Worm (Caenorhabditis elegans) whole organism, L1 larva: ENCODE measurements around the gene K06A4.7.

Source experiments
- dpl-1 ChIP-seq, 3 experiments: fragments of 150-350 bp in 2 of 3; sonication (generic microtip) in 1 of 3; optimal IDR thresholded peaks; 2 replicates each; lab custom pipeline; 2014 to 2017; ENCODE audit warnings: missing biosample characterization in 3 of 3, missing genetic modification characterization in 3 of 3, missing genetic modification reagents in 3 of 3
- elt-3 ChIP-seq, 6 experiments: fragments of 150-350 bp in 1 of 6; sonication (generic microtip); optimal IDR thresholded peaks; 2 replicates each; lab custom pipeline; 2017 to 2018; ENCODE audit warnings: missing biosample characterization in 6 of 6, missing genetic modification characterization in 6 of 6, inconsistent platforms in 1 of 6
- ets-5 ChIP-seq: fragments of 200-800 bp; sonication (Bioruptor generic); IDR thresholded peaks from 2 replicates; pipeline ENCODE4 v1.3.6; 2022; ENCODE audit warnings: missing genetic modification characterization, missing compliant biosample characterization
- mep-1 ChIP-seq: fragments of 150-350 bp; optimal IDR thresholded peaks from 2 replicates; lab custom pipeline; 2014; ENCODE audit warnings: missing biosample characterization, missing genetic modification characterization
- nhr-237 ChIP-seq: fragments of 150-350 bp; optimal IDR thresholded peaks from 2 replicates; lab custom pipeline; 2014; ENCODE audit warnings: missing biosample characterization, missing genetic modification characterization
- pax-3 ChIP-seq: fragments of 200-800 bp; sonication (Bioruptor generic); optimal IDR thresholded peaks from 2 replicates; lab custom pipeline; 2018; ENCODE audit warnings: mild to moderate bottlenecking, missing genetic modification characterization, moderate library complexity, missing compliant biosample characterization
- pqm-1 ChIP-seq: sonication (generic microtip); optimal IDR thresholded peaks from 3 replicates; lab custom pipeline; 2017; ENCODE audit warnings: missing biosample characterization, missing genetic modification characterization

DNA sequence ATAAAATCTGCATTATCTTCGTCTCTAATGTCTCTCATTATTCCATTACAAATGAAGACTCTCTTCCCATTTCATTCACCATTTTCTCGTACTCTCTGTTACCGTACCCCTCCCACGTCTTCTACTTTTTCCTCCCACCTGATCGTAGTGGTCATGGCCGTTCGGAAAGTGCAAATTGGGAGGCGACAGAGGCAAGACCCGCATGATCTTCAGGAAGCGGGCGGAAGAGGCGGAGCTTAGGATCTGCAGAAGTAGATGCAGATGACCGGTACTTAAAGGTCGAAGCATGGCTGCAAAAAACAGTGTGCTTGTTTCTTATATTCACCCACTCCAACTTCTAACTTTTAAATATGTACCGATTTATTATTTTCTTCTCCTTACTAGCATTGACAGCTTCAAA is 13.4 kb downstream of the K06A4.7 start, which contains the start of gene nas-3:
- TF ChIP-seq nhr-237 (tag; lab: Kevin White, UChicago) (no peak), pqm-1 (tag; lab: Kevin White, UChicago) (no peak), pax-3 (tag; lab: Kevin White, UChicago) (no peak), mep-1 (no peak), dpl-1 (GFP tag; optimal IDR thresholded peaks at IDR 0.05; lab: Kevin White, UChicago) (no peak), elt-3 (tag; optimal IDR thresholded peaks at IDR 0.05; lab: Kevin White, UChicago) (no peak), ets-5 (GFP tag; lab: Robert Waterston, UW) (no peak)
